1 fruit fly cellular context compared by ENCODE assay signal in genomic region chrX:22540065-22540504, dm6.
TF ChIP-seq lines count a peak whose summit lies in the region.

Gene CG17598 (minus strand): TSS chrX:22540383.

TF ChIP-seq in whole organism, embryonic, 481 proteins besides CTCF, POLR2A, EP300 and RAD21 (continued from another document):
- no peak for TF ChIP-seq HLHmδ (GFP tag; optimal IDR thresholded peaks at IDR 0.05; lab: Kevin White, UChicago)
- peak; percentile 74 for TF ChIP-seq CG4617 (GFP tag; optimal IDR thresholded peaks at IDR 0.05; lab: Kevin White, UChicago; ENCODE audit: borderline replicate concordance)
- peak; percentile 64 for TF ChIP-seq YL-1 (GFP tag; optimal IDR thresholded peaks at IDR 0.05; lab: Kevin White, UChicago)
- TF ChIP-seq CG17912 (GFP tag; optimal IDR thresholded peaks at IDR 0.05; lab: Kevin White, UChicago): no peak
- no peak for TF ChIP-seq CG12071 (GFP tag; optimal IDR thresholded peaks at IDR 0.05; lab: Kevin White, UChicago)
- TF ChIP-seq nau (GFP tag; optimal IDR thresholded peaks at IDR 0.05; lab: Kevin White, UChicago): no peak
- TF ChIP-seq CG4282 (GFP tag; optimal IDR thresholded peaks at IDR 0.05; lab: Kevin White, UChicago): no peak
- peak; percentile 47 for TF ChIP-seq CG30020 (tag; optimal IDR thresholded peaks at IDR 0.05; lab: Kevin White, UChicago)
- no peak for TF ChIP-seq CG32532 (GFP tag; IDR thresholded peaks at IDR 0.05; lab: Robert Waterston, UW)
- TF ChIP-seq twi (tag; optimal IDR thresholded peaks at IDR 0.05; lab: Kevin White, UChicago): no peak
- TF ChIP-seq lbe (GFP tag; optimal IDR thresholded peaks at IDR 0.05; lab: Kevin White, UChicago): peak; percentile 34
- no peak for TF ChIP-seq CG10654 (GFP tag; optimal IDR thresholded peaks at IDR 0.05; lab: Kevin White, UChicago)
- TF ChIP-seq Dp (GFP tag; optimal IDR thresholded peaks at IDR 0.05; lab: Kevin White, UChicago): peak; percentile 1
- peak; percentile 20; the same call in 1 of the 2 replicates for TF ChIP-seq Scr (GFP tag; IDR thresholded peaks at IDR 0.05; lab: Robert Waterston, UW; ENCODE audit: partially characterized antibody)
- TF ChIP-seq CG6813 (GFP tag; optimal IDR thresholded peaks at IDR 0.05; lab: Kevin White, UChicago): no peak
- no peak for TF ChIP-seq Tbp (GFP tag; optimal IDR thresholded peaks at IDR 0.05; lab: Kevin White, UChicago)
- TF ChIP-seq hbn (GFP tag; IDR thresholded peaks at IDR 0.05; lab: Robert Waterston, UW; ENCODE audit: partially characterized antibody): no peak
- peak; percentile 57 for TF ChIP-seq stwl (tag; optimal IDR thresholded peaks at IDR 0.05; lab: Kevin White, UChicago)
- no peak for TF ChIP-seq tna (GFP tag; IDR thresholded peaks at IDR 0.05; lab: Robert Waterston, UW; ENCODE audit: partially characterized antibody)
- no peak for TF ChIP-seq abd-A (tag; optimal IDR thresholded peaks at IDR 0.05; lab: Kevin White, UChicago)
- no peak for TF ChIP-seq Vsx1 (GFP tag; optimal IDR thresholded peaks at IDR 0.05; lab: Kevin White, UChicago)
- TF ChIP-seq kni (GFP tag; optimal IDR thresholded peaks at IDR 0.05; lab: Kevin White, UChicago): no peak
- peak; percentile 34 for TF ChIP-seq CG2116 (GFP tag; optimal IDR thresholded peaks at IDR 0.05; lab: Kevin White, UChicago)
- TF ChIP-seq lmd (GFP tag; IDR thresholded peaks at IDR 0.05; lab: Robert Waterston, UW): no peak
- TF ChIP-seq CG14710 (tag; optimal IDR thresholded peaks at IDR 0.05; lab: Kevin White, UChicago): peak; percentile 17
- no peak for TF ChIP-seq CG2129 (GFP tag; IDR thresholded peaks at IDR 0.05; lab: Robert Waterston, UW; ENCODE audit: partially characterized antibody)
- no peak for TF ChIP-seq eyg (GFP tag; optimal IDR thresholded peaks at IDR 0.05; lab: Kevin White, UChicago)
- no peak for TF ChIP-seq ash1 (GFP tag; optimal IDR thresholded peaks at IDR 0.05; lab: Kevin White, UChicago)
- no peak for TF ChIP-seq lov (optimal IDR thresholded peaks at IDR 0.05; lab: Kevin White, UChicago)
- TF ChIP-seq lov (GFP tag; IDR thresholded peaks at IDR 0.05; lab: Robert Waterston, UW): no peak
- no peak for TF ChIP-seq nom (GFP tag; optimal IDR thresholded peaks at IDR 0.05; lab: Kevin White, UChicago)
- peak; percentile 60 for TF ChIP-seq Med (GFP tag; lab: Kevin White, UChicago)
- peak; percentile 92 for TF ChIP-seq onecut (GFP tag; IDR thresholded peaks at IDR 0.05; lab: Robert Waterston, UW)
- no peak for TF ChIP-seq D19B (GFP tag; optimal IDR thresholded peaks at IDR 0.05; lab: Kevin White, UChicago)
- TF ChIP-seq rib (GFP tag; IDR thresholded peaks at IDR 0.05; lab: Robert Waterston, UW): no peak
- no peak for TF ChIP-seq Fer1 (GFP tag; optimal IDR thresholded peaks at IDR 0.05; lab: Kevin White, UChicago)
- no peak for TF ChIP-seq Dip2 (GFP tag; IDR thresholded peaks at IDR 0.05; lab: Robert Waterston, UW)
- no peak for TF ChIP-seq CG3407 (GFP tag; optimal IDR thresholded peaks at IDR 0.05; lab: Kevin White, UChicago)
- TF ChIP-seq CG31224 (GFP tag; IDR thresholded peaks at IDR 0.05; lab: Robert Waterston, UW): no peak
- TF ChIP-seq CG14014 (GFP tag; IDR thresholded peaks at IDR 0.05; lab: Robert Waterston, UW): no peak
- no peak for TF ChIP-seq tap (tag; optimal IDR thresholded peaks at IDR 0.05; lab: Kevin White, UChicago)
- no peak for TF ChIP-seq Atf-2 (GFP tag; optimal IDR thresholded peaks at IDR 0.05; lab: Kevin White, UChicago)
- no peak for TF ChIP-seq CG12155 (GFP tag; optimal IDR thresholded peaks at IDR 0.05; lab: Kevin White, UChicago)
- TF ChIP-seq Hr3 (GFP tag; optimal IDR thresholded peaks at IDR 0.05; lab: Kevin White, UChicago): no peak
- TF ChIP-seq CG6272 (GFP tag; IDR thresholded peaks at IDR 0.05; lab: Robert Waterston, UW): no peak
- no peak for TF ChIP-seq CG4424 (GFP tag; optimal IDR thresholded peaks at IDR 0.05; lab: Kevin White, UChicago)
- TF ChIP-seq Dref (GFP tag; IDR thresholded peaks at IDR 0.05; lab: Robert Waterston, UW): peak; percentile 49
- no peak for TF ChIP-seq btn (GFP tag; optimal IDR thresholded peaks at IDR 0.05; lab: Kevin White, UChicago)
- TF ChIP-seq peb (GFP tag; IDR thresholded peaks at IDR 0.05; lab: Robert Waterston, UW): no peak
- TF ChIP-seq CG7372 (GFP tag; IDR thresholded peaks at IDR 0.05; lab: Robert Waterston, UW): no peak
- TF ChIP-seq gsb-n (tag; optimal IDR thresholded peaks at IDR 0.05; lab: Kevin White, UChicago): no peak
- peak; percentile 85 for TF ChIP-seq CG1832 (GFP tag; optimal IDR thresholded peaks at IDR 0.05; lab: Kevin White, UChicago)
- TF ChIP-seq Xbp1 (GFP tag; optimal IDR thresholded peaks at IDR 0.05; lab: Kevin White, UChicago): peak; percentile 39
- TF ChIP-seq CG5180 (GFP tag; optimal IDR thresholded peaks at IDR 0.05; lab: Kevin White, UChicago): no peak
- peak; percentile 46 for TF ChIP-seq exex (tag; optimal IDR thresholded peaks at IDR 0.05; lab: Kevin White, UChicago)
- TF ChIP-seq Optix (GFP tag; IDR thresholded peaks at IDR 0.05; lab: Robert Waterston, UW): no peak
- peak; percentile 49 for TF ChIP-seq CG17385 (GFP tag; optimal IDR thresholded peaks at IDR 0.05; lab: Kevin White, UChicago)
- no peak for TF ChIP-seq CG5953 (GFP tag; IDR thresholded peaks at IDR 0.05; lab: Robert Waterston, UW)
- no peak for TF ChIP-seq B-H2 (GFP tag; optimal IDR thresholded peaks at IDR 0.05; lab: Kevin White, UChicago)
- TF ChIP-seq fd64A (GFP tag; optimal IDR thresholded peaks at IDR 0.05; lab: Kevin White, UChicago): no peak
- TF ChIP-seq Sry-δ (GFP tag; optimal IDR thresholded peaks at IDR 0.05; lab: Kevin White, UChicago): peak; percentile 16
- TF ChIP-seq Hsf (GFP tag; optimal IDR thresholded peaks at IDR 0.05; lab: Kevin White, UChicago): no peak
- TF ChIP-seq trem (tag; optimal IDR thresholded peaks at IDR 0.05; lab: Kevin White, UChicago): peak; percentile 15
- TF ChIP-seq Blimp-1 (GFP tag; optimal IDR thresholded peaks at IDR 0.05; lab: Kevin White, UChicago): no peak
- TF ChIP-seq E2f1 (GFP tag; IDR thresholded peaks at IDR 0.05; lab: Robert Waterston, UW): no peak
- no peak for TF ChIP-seq pfk (GFP tag; optimal IDR thresholded peaks at IDR 0.05; lab: Kevin White, UChicago)
- no peak for TF ChIP-seq zfh1 (GFP tag; IDR thresholded peaks at IDR 0.05; lab: Robert Waterston, UW)
- TF ChIP-seq pzg (GFP tag; optimal IDR thresholded peaks at IDR 0.05; lab: Kevin White, UChicago): peak; percentile 37
- TF ChIP-seq Gug (GFP tag; IDR thresholded peaks at IDR 0.05; lab: Robert Waterston, UW): no peak
- peak; percentile 21 for TF ChIP-seq CG11504 (tag; optimal IDR thresholded peaks at IDR 0.05; lab: Kevin White, UChicago)
- 0 out of 4 replicates have a peak, but pooled peaks have one; percentile 27 for TF ChIP-seq Dll (GFP tag; IDR thresholded peaks at IDR 0.05; lab: Robert Waterston, UW; ENCODE audit: partially characterized antibody)
- peak; percentile 31 for TF ChIP-seq MBD-R2 (GFP tag; IDR thresholded peaks at IDR 0.05; lab: Robert Waterston, UW)
- no peak for TF ChIP-seq repo (GFP tag; optimal IDR thresholded peaks at IDR 0.05; lab: Kevin White, UChicago)
- TF ChIP-seq CG9437 (GFP tag; optimal IDR thresholded peaks at IDR 0.05; lab: Kevin White, UChicago): no peak
- no peak for TF ChIP-seq Lhr (GFP tag; optimal IDR thresholded peaks at IDR 0.05; lab: Kevin White, UChicago)
- no peak for TF ChIP-seq CG7987 (GFP tag; optimal IDR thresholded peaks at IDR 0.05; lab: Kevin White, UChicago)
- TF ChIP-seq Mrtf (GFP tag; IDR thresholded peaks at IDR 0.05; lab: Robert Waterston, UW): no peak
- TF ChIP-seq yki (optimal IDR thresholded peaks at IDR 0.05; lab: Kevin White, UChicago): no peak
- TF ChIP-seq luna (GFP tag; optimal IDR thresholded peaks at IDR 0.05; lab: Kevin White, UChicago): no peak
- TF ChIP-seq CG15269 (tag; optimal IDR thresholded peaks at IDR 0.05; lab: Kevin White, UChicago): no peak
- no peak for TF ChIP-seq Lim3 (GFP tag; IDR thresholded peaks at IDR 0.05; lab: Robert Waterston, UW)
- TF ChIP-seq br (optimal IDR thresholded peaks at IDR 0.05; lab: Kevin White, UChicago): no peak
- TF ChIP-seq BEAF-32 (GFP tag; optimal IDR thresholded peaks at IDR 0.05; lab: Kevin White, UChicago): peak; percentile 48
- peak; percentile 93 for TF ChIP-seq CG4360 (GFP tag; IDR thresholded peaks at IDR 0.05; lab: Robert Waterston, UW)
- TF ChIP-seq Hr51 (GFP tag; optimal IDR thresholded peaks at IDR 0.05; lab: Kevin White, UChicago): no peak
- TF ChIP-seq MESR4 (GFP tag; optimal IDR thresholded peaks at IDR 0.05; lab: Kevin White, UChicago): peak; percentile 85
TF ChIP-seq in whole organism, embryonic: peak in this region for 34.
